Fruit fly (Drosophila melanogaster) whole organism, embryonic: ENCODE data around the gene Ras85D.

Experiments used
- Blimp-1 ChIP-seq: fragments of 200-800 bp; sonication (Bioruptor generic); optimal IDR thresholded peaks from 3 replicates; lab custom pipeline; 2018; ENCODE audit warnings: missing biosample characterization, missing genetic modification characterization, mild to moderate bottlenecking, moderate library complexity, missing genetic modification reagents
- CG10543 ChIP-seq: fragments of 200-800 bp; sonication (Bioruptor generic); optimal IDR thresholded peaks from 3 replicates; lab custom pipeline; 2017; ENCODE audit warnings: missing biosample characterization, mild to moderate bottlenecking, missing genetic modification characterization, moderate library complexity
- CG12071 ChIP-seq: fragments of 200-800 bp; sonication (Bioruptor generic); optimal IDR thresholded peaks from 3 replicates; lab custom pipeline; 2018; ENCODE audit warnings: missing biosample characterization, mild to moderate bottlenecking, missing genetic modification characterization
- CG12769 ChIP-seq: fragments of 200-800 bp; sonication (Bioruptor generic); optimal IDR thresholded peaks from 2 replicates; lab custom pipeline; 2019; ENCODE audit warnings: missing biosample characterization, mild to moderate bottlenecking, missing genetic modification characterization, moderate library complexity
- CG14441 ChIP-seq: fragments of 200-800 bp; sonication (Bioruptor generic); IDR thresholded peaks from 2 replicates; pipeline ENCODE4 v1.3.6; 2022; ENCODE audit warnings: missing biosample characterization, missing genetic modification characterization
- CG15514 ChIP-seq: fragments of 200-800 bp; sonication (Bioruptor generic); optimal IDR thresholded peaks from 3 replicates; lab custom pipeline; 2017; ENCODE audit warnings: missing biosample characterization, missing genetic modification characterization, mild to moderate bottlenecking, moderate library complexity, missing genetic modification reagents
- CG16779 ChIP-seq: fragments of 200-800 bp; sonication (Bioruptor generic); IDR thresholded peaks from 2 replicates; pipeline ENCODE4 v1.3.6; 2022; ENCODE audit warnings: missing biosample characterization, missing genetic modification characterization
- CG17359 ChIP-seq: fragments of 200-800 bp; sonication (Bioruptor generic); optimal IDR thresholded peaks from 3 replicates; lab custom pipeline; 2018; ENCODE audit warnings: missing biosample characterization, mild to moderate bottlenecking, missing genetic modification characterization, moderate library complexity
- CG18599 ChIP-seq: fragments of 200-800 bp; sonication (Bioruptor generic); optimal IDR thresholded peaks from 3 replicates; lab custom pipeline; 2017; ENCODE audit warnings: missing biosample characterization, missing genetic modification characterization, mild to moderate bottlenecking, moderate library complexity, missing genetic modification reagents
- CG2199 ChIP-seq: fragments of 200-800 bp; sonication (Bioruptor generic); IDR thresholded peaks from 3 replicates; pipeline ENCODE4 v1.3.6; 2022; ENCODE audit warnings: missing biosample characterization, missing genetic modification characterization
- CG43689 ChIP-seq: fragments of 200-800 bp; sonication (Bioruptor generic); IDR thresholded peaks from 2 replicates; pipeline ENCODE4 v1.3.6; 2022; ENCODE audit warnings: missing biosample characterization, missing genetic modification characterization
- CG4820 ChIP-seq: fragments of 200-800 bp; sonication (Bioruptor generic); optimal IDR thresholded peaks from 3 replicates; lab custom pipeline; 2016; ENCODE audit warnings: missing biosample characterization, missing genetic modification characterization
- CG6272 ChIP-seq: fragments of 200-800 bp; sonication (Bioruptor generic); IDR thresholded peaks from 2 replicates; pipeline ENCODE4 v1.3.6; 2022; ENCODE audit warnings: missing biosample characterization, missing genetic modification characterization
- CG9215 ChIP-seq: fragments of 200-800 bp; sonication (Bioruptor generic); IDR thresholded peaks from 2 replicates; pipeline ENCODE4 v1.3.6; 2022; ENCODE audit warnings: missing biosample characterization, missing genetic modification characterization
- CG9817 ChIP-seq: fragments of 200-800 bp; sonication (Bioruptor generic); optimal IDR thresholded peaks from 2 replicates; lab custom pipeline; 2018; ENCODE audit warnings: missing biosample characterization, mild to moderate bottlenecking, missing genetic modification characterization, moderate library complexity
- D19B ChIP-seq: fragments of 200-800 bp; sonication (Bioruptor generic); optimal IDR thresholded peaks from 2 replicates; lab custom pipeline; 2017; ENCODE audit warnings: missing biosample characterization, mild to moderate bottlenecking, missing genetic modification characterization
- Dbx ChIP-seq: fragments of 200-800 bp; sonication (Bioruptor generic); IDR thresholded peaks from 3 replicates; pipeline ENCODE4 v1.3.6; 2022; ENCODE audit warnings: missing biosample characterization, missing genetic modification characterization
- Fer1 ChIP-seq: fragments of 200-800 bp; sonication (Bioruptor generic); optimal IDR thresholded peaks from 2 replicates; lab custom pipeline; 2017; ENCODE audit warnings: missing biosample characterization, mild to moderate bottlenecking, missing genetic modification characterization
- Med ChIP-seq: fragments of 200-800 bp; sonication (Bioruptor generic); peaks from one replicate; lab custom pipeline; 2016; ENCODE audit warnings: missing biosample characterization, missing genetic modification characterization, mild to moderate bottlenecking, inconsistent platforms, moderate library complexity
- NFAT ChIP-seq: fragments of 200-800 bp; sonication (Bioruptor generic); IDR thresholded peaks from 2 replicates; pipeline ENCODE4 v1.3.6; 2022; ENCODE audit warnings: missing biosample characterization, missing genetic modification characterization
- Oaz ChIP-seq: fragments of 200-800 bp; sonication (Bioruptor generic); IDR thresholded peaks from 2 replicates; pipeline ENCODE4 v1.3.6; 2022; ENCODE audit warnings: missing biosample characterization, missing genetic modification characterization
- Optix ChIP-seq: fragments of 200-800 bp; sonication (Bioruptor generic); IDR thresholded peaks from 3 replicates; pipeline ENCODE4 v1.3.6; 2022; ENCODE audit warnings: missing biosample characterization, missing genetic modification characterization
- Pdp1 ChIP-seq, 2 experiments: fragments of 200-800 bp; sonication (Bioruptor generic); optimal IDR thresholded peaks; 3 replicates each; lab custom pipeline; 2016; ENCODE audit warnings: missing biosample characterization in 2 of 2, missing genetic modification characterization in 2 of 2, mild to moderate bottlenecking in 1 of 2, moderate library complexity in 1 of 2
- Rfx ChIP-seq: fragments of 200-800 bp; sonication (Bioruptor generic); IDR thresholded peaks from 2 replicates; pipeline ENCODE4 v1.3.6; 2022; ENCODE audit warnings: missing biosample characterization, missing genetic modification characterization
- Rx ChIP-seq: fragments of 200-800 bp; sonication (Bioruptor generic); IDR thresholded peaks from 2 replicates; pipeline ENCODE4 v1.3.6; 2022; ENCODE audit warnings: missing biosample characterization, missing genetic modification characterization
- Stat92E ChIP-seq, 3 experiments: fragments of >200 bp in 2 of 3; fragments of 200-800 bp in 1 of 3; sonication (Bioruptor generic) in 1 of 3; optimal IDR thresholded peaks; 2 replicates each; lab custom pipeline; 2017 to 2019; ENCODE audit warnings: missing biosample characterization in 3 of 3, missing genetic modification characterization in 3 of 3, mild to moderate bottlenecking in 1 of 3, moderate library complexity in 1 of 3
- Xbp1 ChIP-seq: fragments of 200-800 bp; sonication (Bioruptor generic); optimal IDR thresholded peaks from 3 replicates; lab custom pipeline; 2016; ENCODE audit warnings: missing biosample characterization, mild to moderate bottlenecking, missing genetic modification characterization
- ac ChIP-seq: fragments of 200-800 bp; sonication (Bioruptor generic); optimal IDR thresholded peaks from 3 replicates; lab custom pipeline; 2017; ENCODE audit warnings: missing biosample characterization, mild to moderate bottlenecking, missing genetic modification characterization
- bab2 ChIP-seq: fragments of 200-800 bp; sonication (Bioruptor generic); optimal IDR thresholded peaks from 2 replicates; lab custom pipeline; 2016; ENCODE audit warnings: missing biosample characterization, missing genetic modification characterization
- cad ChIP-seq: fragments of >200 bp; optimal IDR thresholded peaks from 2 replicates; lab custom pipeline; 2017; ENCODE audit warnings: missing biosample characterization, missing genetic modification characterization
- crol ChIP-seq: fragments of 200-800 bp; sonication (Bioruptor generic); IDR thresholded peaks from 2 replicates; pipeline ENCODE4 v1.3.6; 2022; ENCODE audit warnings: missing biosample characterization, missing genetic modification characterization
- cwo ChIP-seq: fragments of 200-800 bp; sonication (Bioruptor generic); optimal IDR thresholded peaks from 3 replicates; lab custom pipeline; 2017; ENCODE audit warnings: missing biosample characterization, missing genetic modification characterization, mild to moderate bottlenecking, moderate library complexity, missing genetic modification reagents
- gem ChIP-seq: fragments of 200-800 bp; sonication (Bioruptor generic); optimal IDR thresholded peaks from 2 replicates; lab custom pipeline; 2019; ENCODE audit warnings: missing biosample characterization, mild to moderate bottlenecking, missing genetic modification characterization, moderate library complexity
- insv ChIP-seq, 2 experiments: fragments of 200-800 bp; sonication (Bioruptor generic); optimal IDR thresholded peaks; 3 replicates each; lab custom pipeline; 2016 to 2018; ENCODE audit warnings: missing biosample characterization in 2 of 2, missing genetic modification characterization in 2 of 2
- lab ChIP-seq: fragments of 200-800 bp; sonication (Bioruptor generic); optimal IDR thresholded peaks from 3 replicates; lab custom pipeline; 2017; ENCODE audit warnings: missing biosample characterization, missing genetic modification characterization, mild to moderate bottlenecking, moderate library complexity, missing genetic modification reagents
- mam ChIP-seq: fragments of 200-800 bp; sonication (Bioruptor generic); optimal IDR thresholded peaks from 3 replicates; lab custom pipeline; 2016; ENCODE audit warnings: missing biosample characterization, missing genetic modification characterization
- pros ChIP-seq: fragments of 200-800 bp; sonication (Bioruptor generic); optimal IDR thresholded peaks from 3 replicates; lab custom pipeline; 2019; ENCODE audit warnings: missing biosample characterization, mild to moderate bottlenecking, missing genetic modification characterization, moderate library complexity
- sd ChIP-seq: fragments of 200-800 bp; sonication (Bioruptor generic); optimal IDR thresholded peaks from 3 replicates; lab custom pipeline; 2018; ENCODE audit warnings: missing biosample characterization, mild to moderate bottlenecking, missing genetic modification characterization, moderate library complexity
- sens ChIP-seq: fragments of 200-800 bp; sonication (Bioruptor generic); peaks from one replicate; lab custom pipeline; 2016; ENCODE audit warnings: missing biosample characterization, missing genetic modification characterization
- sob ChIP-seq: fragments of 200-800 bp; sonication (Bioruptor generic); IDR thresholded peaks from 2 replicates; pipeline ENCODE4 v1.3.6; 2022; ENCODE audit warnings: missing biosample characterization, missing genetic modification characterization
- stc ChIP-seq: fragments of 200-800 bp; sonication (Bioruptor generic); IDR thresholded peaks from 2 replicates; pipeline ENCODE4 v1.3.6; 2022; ENCODE audit warnings: missing biosample characterization, missing genetic modification characterization
- trem ChIP-seq: fragments of 200-800 bp; optimal IDR thresholded peaks from 3 replicates; lab custom pipeline; 2019; ENCODE audit warnings: missing biosample characterization, mild to moderate bottlenecking, missing genetic modification characterization, moderate library complexity
- wdn ChIP-seq: fragments of 200-800 bp; sonication (Bioruptor generic); IDR thresholded peaks from 2 replicates; pipeline ENCODE4 v1.3.6; 2022; ENCODE audit warnings: missing biosample characterization, missing genetic modification characterization
- wor ChIP-seq: fragments of 200-800 bp; sonication (Bioruptor generic); IDR thresholded peaks from 2 replicates; pipeline ENCODE4 v1.3.6; 2022; ENCODE audit warnings: missing biosample characterization, missing genetic modification characterization

Gene Ras85D

DNA sequence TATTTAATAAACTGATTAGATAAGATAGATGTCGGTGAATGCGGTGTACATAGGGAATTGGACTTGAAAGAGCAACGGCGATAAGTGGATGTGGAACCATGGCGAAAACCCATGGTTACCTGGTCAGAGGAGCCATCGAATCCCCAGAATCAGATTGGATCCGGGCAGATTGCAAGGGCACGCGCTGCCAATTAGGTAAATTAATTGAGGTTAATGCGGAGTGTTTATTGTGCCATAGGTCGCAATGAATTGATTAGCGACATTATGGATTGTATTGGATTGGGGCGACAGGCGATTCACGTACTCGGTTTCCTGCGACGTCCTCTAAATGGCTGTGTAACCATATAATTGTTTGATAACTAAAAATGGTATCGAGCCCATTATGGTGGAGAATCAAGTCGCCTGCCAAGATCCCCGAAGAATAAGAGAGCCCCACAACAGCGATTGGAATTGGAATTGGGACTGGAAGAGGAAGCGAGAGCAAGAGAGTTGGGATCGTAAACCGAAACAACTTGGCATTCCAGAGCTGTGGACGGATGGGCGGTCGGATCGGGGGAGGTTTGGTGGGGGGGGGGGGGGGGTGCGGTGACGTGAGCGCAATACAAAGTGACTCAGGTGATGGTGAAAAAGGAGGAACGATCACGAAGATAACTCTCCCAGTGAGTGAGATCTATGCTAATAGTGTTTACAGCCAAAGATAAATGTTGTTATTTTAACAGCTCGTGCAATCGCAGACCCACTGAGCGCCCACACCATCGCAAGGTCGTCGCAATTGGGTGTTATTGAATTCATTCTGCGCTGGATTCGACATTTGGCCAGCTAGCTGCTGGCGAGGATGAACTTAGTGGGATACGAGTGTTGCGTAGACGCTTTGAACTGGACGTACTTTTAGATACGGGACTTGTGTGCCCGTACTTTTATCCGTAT, 11.1 kb downstream of the Ras85D start (continued):
- no peak for TF ChIP-seq CG4820 (GFP tag; lab: Kevin White, UChicago)
- no peak for TF ChIP-seq cwo
- TF ChIP-seq ac: no peak
- TF ChIP-seq trem (tag; lab: Kevin White, UChicago): no peak
- no peak for TF ChIP-seq CG17359 (tag; lab: Kevin White, UChicago)

DNA sequence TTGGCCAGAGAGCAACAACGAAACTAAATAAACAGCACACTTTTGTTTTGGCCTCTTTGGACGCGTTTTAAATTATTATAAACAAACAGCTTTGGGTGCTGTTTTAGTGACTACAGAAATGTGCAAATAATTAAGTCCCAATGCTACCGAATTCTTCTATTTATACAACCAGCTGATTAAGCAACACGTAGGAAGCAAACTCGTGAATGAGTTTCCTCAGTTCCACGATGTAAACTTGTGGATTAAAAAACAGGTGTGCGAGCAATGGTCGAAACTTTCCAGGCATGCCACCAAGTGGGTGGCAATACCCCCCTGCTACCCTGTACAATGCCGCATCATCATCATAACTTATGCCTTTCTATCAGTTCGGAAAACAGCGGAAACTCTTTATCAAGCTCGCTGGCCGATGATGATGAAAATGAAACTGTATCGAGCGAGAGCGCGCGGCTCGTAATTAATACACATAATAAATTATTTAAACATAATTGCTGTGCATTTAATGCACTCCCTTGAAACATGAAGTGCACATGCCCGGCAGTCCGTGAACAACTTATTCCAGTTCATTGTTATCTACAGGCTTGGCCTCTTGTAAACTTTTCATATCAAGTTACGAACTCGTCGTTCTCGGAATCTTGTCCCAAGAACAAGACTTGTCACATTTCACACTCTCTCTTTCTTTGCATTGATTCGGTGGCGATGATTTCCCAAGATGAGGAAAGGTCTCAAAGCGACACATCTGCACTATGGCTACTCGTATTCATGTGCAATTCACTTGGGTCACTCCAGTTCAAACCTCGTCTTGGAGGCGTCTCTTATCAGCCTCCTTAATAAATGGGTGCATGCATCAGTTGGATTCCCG, 12.4 kb downstream of the Ras85D start:
- peak; percentile 13 for TF ChIP-seq CG12769 (tag; lab: Kevin White, UChicago)
- no peak for TF ChIP-seq insv (GFP tag; optimal IDR thresholded peaks at IDR 0.05; lab: Kevin White, UChicago)
- TF ChIP-seq lab (GFP tag; lab: Kevin White, UChicago): peak; percentile 43
- TF ChIP-seq CG18599: peak; percentile 19
- TF ChIP-seq CG43689 (GFP tag; lab: Robert Waterston, UW): no peak
- TF ChIP-seq Fer1 (GFP tag; lab: Kevin White, UChicago): no peak
- TF ChIP-seq CG6272: no peak
- peak; percentile 30 for TF ChIP-seq CG10543 (GFP tag; lab: Kevin White, UChicago)
- TF ChIP-seq CG2199: peak; percentile 34; the same call in 1 of the 3 replicates
- no peak for TF ChIP-seq Optix (GFP tag; lab: Robert Waterston, UW)
- TF ChIP-seq Rx (GFP tag; lab: Robert Waterston, UW): 0 out of 2 replicates have a peak, but pooled peaks have one; percentile 15
- no peak for TF ChIP-seq wor (GFP tag; lab: Robert Waterston, UW)
- peak; percentile 21; the same call in 1 of the 3 replicates for TF ChIP-seq Dbx
- TF ChIP-seq mam: peak; percentile 15
- TF ChIP-seq CG9817 (tag; lab: Kevin White, UChicago): peak; percentile 11
- 0 out of 2 replicates have a peak, but pooled peaks have one; percentile 6 for TF ChIP-seq crol (GFP tag; lab: Robert Waterston, UW)
- TF ChIP-seq Med (GFP tag; lab: Kevin White, UChicago): peak; percentile 66
- TF ChIP-seq sd (tag; lab: Kevin White, UChicago): peak; percentile 42
- peak in 1 of 3 experiments; percentile 62 for TF ChIP-seq Stat92E (GFP tag; optimal IDR thresholded peaks at IDR 0.05; lab: Kevin White, UChicago)
- TF ChIP-seq wdn (GFP tag; lab: Robert Waterston, UW): 0 out of 2 replicates have a peak, but pooled peaks have one; percentile 15
- no peak for TF ChIP-seq Oaz (GFP tag; lab: Robert Waterston, UW)
- peak; percentile 68 for TF ChIP-seq Blimp-1 (GFP tag; lab: Kevin White, UChicago)
- TF ChIP-seq bab2: peak; percentile 8
- TF ChIP-seq sob (GFP tag; lab: Robert Waterston, UW): 0 out of 2 replicates have a peak, but pooled peaks have one; percentile 26
- TF ChIP-seq Rfx (GFP tag; lab: Robert Waterston, UW): peak; percentile 43; the same call in 1 of the 2 replicates
- TF ChIP-seq NFAT (GFP tag; lab: Robert Waterston, UW): peak; percentile 38; the same call in 1 of the 2 replicates
- peak; percentile 1 for TF ChIP-seq CG12071 (GFP tag; lab: Kevin White, UChicago)
- TF ChIP-seq Xbp1 (GFP tag; lab: Kevin White, UChicago): no peak
- peak; percentile 24 for TF ChIP-seq CG15514 (GFP tag; lab: Kevin White, UChicago)
- TF ChIP-seq pros (GFP tag; lab: Kevin White, UChicago): peak; percentile 70
- peak; percentile 11 for TF ChIP-seq sens (GFP tag; lab: Kevin White, UChicago)
- peak in 1 of 2 experiments; percentile 55 for TF ChIP-seq Pdp1 (GFP tag; optimal IDR thresholded peaks at IDR 0.05; lab: Kevin White, UChicago)
- TF ChIP-seq stc (GFP tag; lab: Robert Waterston, UW): 0 out of 2 replicates have a peak, but pooled peaks have one; percentile 24
- TF ChIP-seq CG16779 (GFP tag; lab: Robert Waterston, UW): 0 out of 2 replicates have a peak, but pooled peaks have one; percentile 55
- TF ChIP-seq gem: peak; percentile 4
- TF ChIP-seq D19B (GFP tag; lab: Kevin White, UChicago): peak; percentile 84
- TF ChIP-seq CG14441 (GFP tag; lab: Robert Waterston, UW): 0 out of 2 replicates have a peak, but pooled peaks have one; percentile 15
- no peak for TF ChIP-seq cad
- TF ChIP-seq CG9215: no peak
- TF ChIP-seq cwo: peak; percentile 34
